Fruit fly (Drosophila melanogaster) whole organism, embryonic: Measurements from ENCODE around the gene Spn28Dc.

Experiments
- Atf6 ChIP-seq: fragments of 200-800 bp; sonication (Bioruptor generic); IDR thresholded peaks from 2 replicates; pipeline ENCODE4 v1.3.6; 2022; ENCODE audit warnings: missing biosample characterization, missing genetic modification characterization
- BEAF-32 ChIP-seq: fragments of 200-800 bp; sonication (Bioruptor generic); optimal IDR thresholded peaks from 3 replicates; lab custom pipeline; 2017; ENCODE audit warnings: missing biosample characterization, missing genetic modification characterization, mild to moderate bottlenecking, moderate library complexity, missing genetic modification reagents
- BtbVII ChIP-seq: fragments of 200-800 bp; sonication (Bioruptor generic); optimal IDR thresholded peaks from 3 replicates; lab custom pipeline; 2017; ENCODE audit warnings: missing biosample characterization, mild to moderate bottlenecking, missing genetic modification characterization
- CG10462 ChIP-seq: fragments of 200-800 bp; sonication (Bioruptor generic); optimal IDR thresholded peaks from 2 replicates; lab custom pipeline; 2016; ENCODE audit warnings: missing biosample characterization, missing genetic modification characterization
- CG10654 ChIP-seq: fragments of 200-800 bp; sonication (Bioruptor generic); optimal IDR thresholded peaks from 2 replicates; lab custom pipeline; 2016; ENCODE audit warnings: missing biosample characterization, missing genetic modification characterization
- CG12155 ChIP-seq: fragments of 200-800 bp; sonication (Bioruptor generic); optimal IDR thresholded peaks from 3 replicates; lab custom pipeline; 2016; ENCODE audit warnings: missing biosample characterization, missing genetic modification characterization
- CG12219 ChIP-seq: fragments of 200-800 bp; sonication (Bioruptor generic); optimal IDR thresholded peaks from 3 replicates; lab custom pipeline; 2018; ENCODE audit warnings: missing biosample characterization, mild to moderate bottlenecking, missing genetic modification characterization
- CG12659 ChIP-seq: fragments of 200-800 bp; sonication (Bioruptor generic); optimal IDR thresholded peaks from 3 replicates; lab custom pipeline; 2017; ENCODE audit warnings: mild to moderate bottlenecking, missing biosample characterization, missing genetic modification reagents, missing genetic modification characterization
- CG13287 ChIP-seq: fragments of 200-800 bp; sonication (Bioruptor generic); IDR thresholded peaks from 2 replicates; pipeline ENCODE4 v1.3.6; 2022; ENCODE audit warnings: missing biosample characterization, missing genetic modification characterization; ENCODE audit not compliant: partially characterized antibody
- CG18262 ChIP-seq: fragments of 200-800 bp; optimal IDR thresholded peaks from 3 replicates; lab custom pipeline; 2019; ENCODE audit warnings: missing biosample characterization, mild to moderate bottlenecking, missing genetic modification characterization, moderate library complexity
- CG30020 ChIP-seq: fragments of 200-800 bp; optimal IDR thresholded peaks from 2 replicates; lab custom pipeline; 2019; ENCODE audit warnings: missing biosample characterization, mild to moderate bottlenecking, missing genetic modification characterization, moderate library complexity
- CG31224 ChIP-seq: fragments of 200-800 bp; sonication (Bioruptor generic); IDR thresholded peaks from 2 replicates; pipeline ENCODE4 v1.3.6; 2022; ENCODE audit warnings: missing biosample characterization, missing genetic modification characterization
- CG34224 ChIP-seq: fragments of 200-800 bp; sonication (Bioruptor generic); IDR thresholded peaks from 3 replicates; pipeline ENCODE4 v1.3.6; 2022; ENCODE audit warnings: missing biosample characterization, missing genetic modification characterization; ENCODE audit not compliant: partially characterized antibody
- CG6654 ChIP-seq: fragments of 200-800 bp; sonication (Bioruptor generic); optimal IDR thresholded peaks from 2 replicates; lab custom pipeline; 2017; ENCODE audit warnings: missing biosample characterization, mild to moderate bottlenecking, missing genetic modification characterization
- CG9932 ChIP-seq: fragments of 200-800 bp; sonication (Bioruptor generic); IDR thresholded peaks from 2 replicates; pipeline ENCODE4 v1.3.6; 2022; ENCODE audit warnings: missing biosample characterization, missing genetic modification characterization
- CTCF ChIP-seq: fragments of 200-800 bp; sonication (Bioruptor generic); optimal IDR thresholded peaks from 2 replicates; lab custom pipeline; 2017; ENCODE audit warnings: missing biosample characterization, mild to moderate bottlenecking, missing genetic modification characterization, moderate library complexity
- Dll ChIP-seq: fragments of 200-800 bp; sonication (Bioruptor generic); IDR thresholded peaks from 4 replicates; pipeline ENCODE4 v1.3.6; 2022; ENCODE audit warnings: missing biosample characterization, missing genetic modification characterization; ENCODE audit not compliant: partially characterized antibody
- Doc2 ChIP-seq: fragments of 200-800 bp; sonication (Bioruptor generic); IDR thresholded peaks from 2 replicates; pipeline ENCODE4 v1.3.6; 2022; ENCODE audit warnings: missing biosample characterization, missing genetic modification characterization
- Dp ChIP-seq: fragments of 200-800 bp; sonication (Bioruptor generic); optimal IDR thresholded peaks from 2 replicates; lab custom pipeline; 2018; ENCODE audit warnings: missing biosample characterization, mild to moderate bottlenecking, missing genetic modification characterization, moderate library complexity
- Hr39 ChIP-seq: fragments of >200 bp; optimal IDR thresholded peaks from 2 replicates; lab custom pipeline; 2017
- Lhr ChIP-seq: fragments of 200-800 bp; sonication (Bioruptor generic); optimal IDR thresholded peaks from 3 replicates; lab custom pipeline; 2017; ENCODE audit warnings: mild to moderate bottlenecking, missing biosample characterization, missing genetic modification reagents, missing genetic modification characterization
- Lim3 ChIP-seq: fragments of 200-800 bp; sonication (Bioruptor generic); IDR thresholded peaks from 2 replicates; pipeline ENCODE4 v1.3.6; 2022; ENCODE audit warnings: missing biosample characterization, missing genetic modification characterization
- MESR4 ChIP-seq: fragments of 200-800 bp; sonication (Bioruptor generic); optimal IDR thresholded peaks from 2 replicates; lab custom pipeline; 2018; ENCODE audit warnings: missing biosample characterization, mild to moderate bottlenecking, missing genetic modification characterization, moderate library complexity
- Med ChIP-seq: fragments of 200-800 bp; sonication (Bioruptor generic); peaks from one replicate; lab custom pipeline; 2016; ENCODE audit warnings: missing biosample characterization, missing genetic modification characterization, mild to moderate bottlenecking, inconsistent platforms, moderate library complexity
- Mes4 ChIP-seq: fragments of 200-800 bp; sonication (Bioruptor generic); optimal IDR thresholded peaks from 2 replicates; lab custom pipeline; 2016; ENCODE audit warnings: missing biosample characterization, missing genetic modification characterization
- Scr ChIP-seq: fragments of 200-800 bp; sonication (Bioruptor generic); IDR thresholded peaks from 2 replicates; pipeline ENCODE4 v1.3.6; 2022; ENCODE audit warnings: missing biosample characterization, missing genetic modification characterization; ENCODE audit not compliant: partially characterized antibody
- Sox102F ChIP-seq: fragments of 200-800 bp; sonication (Bioruptor generic); optimal IDR thresholded peaks from 2 replicates; lab custom pipeline; 2018; ENCODE audit warnings: missing biosample characterization, mild to moderate bottlenecking, missing genetic modification characterization, moderate library complexity
- Sry-δ ChIP-seq: fragments of 200-800 bp; sonication (Bioruptor generic); optimal IDR thresholded peaks from 2 replicates; lab custom pipeline; 2016; ENCODE audit warnings: missing biosample characterization, missing genetic modification characterization
- al ChIP-seq: fragments of 200-800 bp; sonication (Bioruptor generic); IDR thresholded peaks from 2 replicates; pipeline ENCODE4 v1.3.6; 2022; ENCODE audit warnings: missing biosample characterization, missing genetic modification characterization
- amos ChIP-seq: fragments of 200-800 bp; sonication (Bioruptor generic); IDR thresholded peaks from 2 replicates; pipeline ENCODE4 v1.3.6; 2022; ENCODE audit warnings: missing biosample characterization, missing genetic modification characterization; ENCODE audit not compliant: partially characterized antibody
- bbx ChIP-seq: fragments of 200-800 bp; sonication (Bioruptor generic); IDR thresholded peaks from 2 replicates; pipeline ENCODE4 v1.3.6; 2022; ENCODE audit warnings: missing biosample characterization, missing genetic modification characterization; ENCODE audit not compliant: partially characterized antibody
- ci ChIP-seq: fragments of 200-800 bp; sonication (Bioruptor generic); IDR thresholded peaks from 3 replicates; pipeline ENCODE4 v1.3.6; 2022; ENCODE audit warnings: missing biosample characterization, missing genetic modification characterization
- dmrt11E ChIP-seq: fragments of 200-800 bp; sonication (Bioruptor generic); optimal IDR thresholded peaks from 3 replicates; lab custom pipeline; 2018; ENCODE audit warnings: missing biosample characterization, mild to moderate bottlenecking, missing genetic modification characterization, moderate library complexity
- eyg ChIP-seq: fragments of 200-800 bp; sonication (Bioruptor generic); optimal IDR thresholded peaks from 3 replicates; lab custom pipeline; 2016; ENCODE audit warnings: missing biosample characterization, missing genetic modification characterization
- ftz-f1 ChIP-seq: fragments of 200-800 bp; sonication (Bioruptor generic); optimal IDR thresholded peaks from 2 replicates; lab custom pipeline; 2016; ENCODE audit warnings: missing biosample characterization, missing genetic modification characterization
- gsb ChIP-seq: fragments of 200-800 bp; sonication (Bioruptor generic); IDR thresholded peaks from 2 replicates; pipeline ENCODE4 v1.3.6; 2022; ENCODE audit warnings: missing biosample characterization, missing genetic modification characterization
- h ChIP-seq: fragments of >200 bp; optimal IDR thresholded peaks from 2 replicates; lab custom pipeline; 2017
- insv ChIP-seq, 2 experiments: fragments of 200-800 bp; sonication (Bioruptor generic); optimal IDR thresholded peaks; 3 replicates each; lab custom pipeline; 2016 to 2018; ENCODE audit warnings: missing biosample characterization in 2 of 2, missing genetic modification characterization in 2 of 2
- inv ChIP-seq: fragments of 200-800 bp; sonication (Bioruptor generic); IDR thresholded peaks from 2 replicates; pipeline ENCODE4 v1.3.6; 2022; ENCODE audit warnings: missing biosample characterization, missing genetic modification characterization; ENCODE audit not compliant: partially characterized antibody
- knrl ChIP-seq: fragments of 200-800 bp; sonication (Bioruptor generic); IDR thresholded peaks from 3 replicates; pipeline ENCODE4 v1.3.6; 2022; ENCODE audit warnings: missing biosample characterization, missing genetic modification characterization; ENCODE audit not compliant: partially characterized antibody
- mirr ChIP-seq: fragments of 200-800 bp; sonication (Bioruptor generic); optimal IDR thresholded peaks from 3 replicates; lab custom pipeline; 2018; ENCODE audit warnings: missing biosample characterization, mild to moderate bottlenecking, missing genetic modification characterization
- otp ChIP-seq: fragments of 200-800 bp; sonication (Bioruptor generic); IDR thresholded peaks from 3 replicates; pipeline ENCODE4, ENCODE4 v1.3.6; 2022; ENCODE audit warnings: missing biosample characterization, missing genetic modification characterization
- pfk ChIP-seq: fragments of 200-800 bp; sonication (Bioruptor generic); optimal IDR thresholded peaks from 2 replicates; lab custom pipeline; 2018; ENCODE audit warnings: missing biosample characterization, mild to moderate bottlenecking, missing genetic modification characterization, moderate library complexity
- sima ChIP-seq: fragments of 200-800 bp; sonication (Bioruptor generic); optimal IDR thresholded peaks from 2 replicates; lab custom pipeline; 2016; ENCODE audit warnings: missing biosample characterization, missing genetic modification characterization
- so ChIP-seq: fragments of 200-800 bp; sonication (Bioruptor generic); IDR thresholded peaks from 3 replicates; pipeline ENCODE4 v1.3.6; 2022; ENCODE audit warnings: missing biosample characterization, missing genetic modification characterization
- stc ChIP-seq: fragments of 200-800 bp; sonication (Bioruptor generic); IDR thresholded peaks from 2 replicates; pipeline ENCODE4 v1.3.6; 2022; ENCODE audit warnings: missing biosample characterization, missing genetic modification characterization
- stwl ChIP-seq: fragments of 200-800 bp; sonication (Bioruptor generic); optimal IDR thresholded peaks from 3 replicates; lab custom pipeline; 2018; ENCODE audit warnings: missing biosample characterization, mild to moderate bottlenecking, missing genetic modification characterization, moderate library complexity
- unc-4 ChIP-seq: fragments of 200-800 bp; sonication (Bioruptor generic); IDR thresholded peaks from 2 replicates; pipeline ENCODE4 v1.3.6; 2022; ENCODE audit warnings: missing biosample characterization, missing genetic modification characterization; ENCODE audit not compliant: partially characterized antibody

The Spn28Dc gene

DNA sequence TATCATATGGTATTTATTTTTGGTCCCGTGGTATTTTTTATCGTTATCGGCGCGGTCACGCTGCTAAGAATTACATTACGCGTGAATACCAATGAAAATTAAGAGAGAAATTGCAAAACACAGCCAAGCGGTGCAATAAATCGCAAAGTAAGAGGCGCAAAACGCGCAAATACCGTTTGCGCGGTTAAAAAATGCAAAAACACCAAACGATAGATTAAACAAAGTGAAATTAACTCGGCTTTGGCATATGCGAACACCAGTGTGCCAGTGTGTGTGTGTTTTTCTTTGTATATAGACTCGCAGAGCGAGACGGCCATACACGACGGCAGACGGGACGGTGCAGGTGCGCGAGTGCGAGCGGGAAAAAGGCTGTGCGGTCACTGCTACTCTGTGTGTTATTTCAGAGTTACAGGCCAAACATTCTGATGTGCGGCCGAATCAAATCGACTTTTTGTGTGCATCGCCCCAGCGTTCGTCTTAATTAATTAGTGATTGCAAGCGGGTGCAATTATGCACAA is 23.7 kb upstream of the Spn28Dc start, which contains the start of gene Cka (continued):
- no peak for TF ChIP-seq CG10462 (GFP tag; lab: Kevin White, UChicago)
- TF ChIP-seq ci, result peak; percentile 48; the same call in 2 of the 3 replicates
- TF ChIP-seq CG6654 (GFP tag; lab: Kevin White, UChicago), result no peak

DNA sequence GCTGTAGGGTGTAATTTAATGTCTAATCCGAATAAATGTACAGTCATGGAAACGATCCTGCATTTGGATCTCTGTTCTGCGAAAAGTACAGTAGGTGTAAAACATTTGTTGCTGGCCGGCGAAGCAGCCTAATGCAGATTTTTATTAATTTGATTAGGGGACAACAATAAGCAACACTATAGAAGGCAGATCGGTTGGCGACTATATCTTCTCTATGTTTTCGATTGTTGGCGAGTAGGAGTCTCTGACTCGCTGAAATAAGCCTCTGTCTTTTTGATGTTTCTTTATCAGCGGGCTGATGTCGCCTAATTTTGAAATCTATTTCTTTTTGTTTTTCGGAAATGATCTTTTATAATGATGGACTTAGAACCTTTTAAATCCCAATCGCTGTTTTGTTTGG is 23.1 kb upstream of the Spn28Dc start:
- TF ChIP-seq Med (GFP tag; lab: Kevin White, UChicago), result peak; percentile 62
- TF ChIP-seq BtbVII, result no peak
- TF ChIP-seq CG12155 (GFP tag; lab: Kevin White, UChicago), result peak; percentile 95
- TF ChIP-seq CG9932 (GFP tag; lab: Robert Waterston, UW), result peak; percentile 15; the same call in 1 of the 2 replicates
- TF ChIP-seq CG13287 (GFP tag; lab: Robert Waterston, UW), result peak; percentile 40
- TF ChIP-seq knrl (GFP tag; lab: Robert Waterston, UW), result peak; percentile 17; the same call in 1 of the 3 replicates
- no peak for TF ChIP-seq Sox102F
- TF ChIP-seq sima (GFP tag; lab: Kevin White, UChicago), result no peak
- TF ChIP-seq Doc2 (GFP tag; lab: Robert Waterston, UW), result no peak
- TF ChIP-seq Scr, result peak; percentile 59
- TF ChIP-seq amos (GFP tag; lab: Robert Waterston, UW), result peak; percentile 43; the same call in 1 of the 2 replicates
- peak; percentile 58 for TF ChIP-seq Sry-δ (GFP tag; lab: Kevin White, UChicago)
- TF ChIP-seq CG34224 (GFP tag; lab: Robert Waterston, UW), result 0 out of 3 replicates have a peak, but pooled peaks have one; percentile 8
- no peak for TF ChIP-seq Atf6 (GFP tag; lab: Robert Waterston, UW)
- no peak for TF ChIP-seq otp (GFP tag; lab: Robert Waterston, UW)
- TF ChIP-seq bbx (GFP tag; lab: Robert Waterston, UW), result 0 out of 2 replicates have a peak, but pooled peaks have one; percentile 20
- TF ChIP-seq insv (GFP tag; optimal IDR thresholded peaks at IDR 0.05; lab: Kevin White, UChicago), result no peak
- no peak for TF ChIP-seq CTCF
- peak; percentile 28; the same call in 1 of the 4 replicates for TF ChIP-seq Dll
- TF ChIP-seq ftz-f1 (GFP tag; lab: Kevin White, UChicago), result no peak
- TF ChIP-seq stc, result peak; percentile 34; the same call in 1 of the 2 replicates
- peak; percentile 37 for TF ChIP-seq unc-4 (GFP tag; lab: Robert Waterston, UW)
- TF ChIP-seq gsb (GFP tag; lab: Robert Waterston, UW), result no peak

dm6 chr2L:8029160-8029852 is 22.3 kb upstream of the Spn28Dc start, which contains the start of gene baf:
baf (plus strand) TSS chr2L:8029462.
- peak; percentile 1 for TF ChIP-seq CG30020 (tag; lab: Kevin White, UChicago)
- TF ChIP-seq Hr39 (lab: Kevin White, UChicago), result no peak
- peak; percentile 10 for TF ChIP-seq eyg (GFP tag; lab: Kevin White, UChicago)
- peak; percentile 36 for TF ChIP-seq stwl (tag; lab: Kevin White, UChicago)
- peak; percentile 63; the same call in 1 of the 3 replicates for TF ChIP-seq so (GFP tag; lab: Robert Waterston, UW)
- TF ChIP-seq mirr, result no peak
- peak; percentile 60 for TF ChIP-seq Lhr (GFP tag; lab: Kevin White, UChicago)
- TF ChIP-seq Dp, result peak; percentile 62
- peak; percentile 71 for TF ChIP-seq MESR4 (GFP tag; lab: Kevin White, UChicago)
- TF ChIP-seq CG31224 (GFP tag; lab: Robert Waterston, UW), result no peak
- TF ChIP-seq Lim3, result no peak
- TF ChIP-seq CG12659 (GFP tag; lab: Kevin White, UChicago), result peak; percentile 30
- TF ChIP-seq CG12219 (GFP tag; lab: Kevin White, UChicago), result no peak
- no peak for TF ChIP-seq h (lab: Kevin White, UChicago)
- no peak for TF ChIP-seq Mes4 (GFP tag; lab: Kevin White, UChicago)
- 0 out of 2 replicates have a peak, but pooled peaks have one; percentile 35 for TF ChIP-seq inv (GFP tag; lab: Robert Waterston, UW)
- TF ChIP-seq CG10654 (GFP tag; lab: Kevin White, UChicago), result no peak
- TF ChIP-seq al, result no peak
- TF ChIP-seq BEAF-32 (GFP tag; lab: Kevin White, UChicago), result peak; percentile 29
- peak; percentile 2 for TF ChIP-seq dmrt11E (tag; lab: Kevin White, UChicago)
- TF ChIP-seq pfk (GFP tag; lab: Kevin White, UChicago), result no peak
- TF ChIP-seq CG18262, result no peak
